Fruit fly (Drosophila melanogaster) whole organism, embryonic: Measurements from ENCODE around the gene AspRS-m.
A peak's percentile ranks its signal among the peaks of the same experiment; 100 is the strongest.

ENCODE experiments used
- Atf6 ChIP-seq: fragments of 200-800 bp; sonication (Bioruptor generic); IDR thresholded peaks from 2 replicates; pipeline ENCODE4 v1.3.6; 2022; ENCODE audit warnings: missing biosample characterization, missing genetic modification characterization
- Awh ChIP-seq: fragments of 200-800 bp; sonication (Bioruptor generic); IDR thresholded peaks from 2 replicates; pipeline ENCODE4, ENCODE4 v1.3.6; 2022; ENCODE audit warnings: missing biosample characterization, missing genetic modification characterization
- CG11695 ChIP-seq: fragments of 200-800 bp; sonication (Bioruptor generic); IDR thresholded peaks from 3 replicates; pipeline ENCODE4 v1.3.6; 2022; ENCODE audit warnings: missing biosample characterization, missing genetic modification characterization
- CG12219 ChIP-seq: fragments of 200-800 bp; sonication (Bioruptor generic); optimal IDR thresholded peaks from 3 replicates; lab custom pipeline; 2018; ENCODE audit warnings: missing biosample characterization, mild to moderate bottlenecking, missing genetic modification characterization
- CG12769 ChIP-seq: fragments of 200-800 bp; sonication (Bioruptor generic); optimal IDR thresholded peaks from 2 replicates; lab custom pipeline; 2019; ENCODE audit warnings: missing biosample characterization, mild to moderate bottlenecking, missing genetic modification characterization, moderate library complexity
- CG17328 ChIP-seq: fragments of 200-800 bp; sonication (Bioruptor generic); IDR thresholded peaks from 2 replicates; pipeline ENCODE4 v1.3.6; 2022; ENCODE audit warnings: missing biosample characterization, missing genetic modification characterization
- CG17385 ChIP-seq: fragments of 200-800 bp; sonication (Bioruptor generic); optimal IDR thresholded peaks from 3 replicates; lab custom pipeline; 2018; ENCODE audit warnings: missing biosample characterization, mild to moderate bottlenecking, missing genetic modification characterization
- CG1832 ChIP-seq: fragments of 200-800 bp; sonication (Bioruptor generic); optimal IDR thresholded peaks from 2 replicates; lab custom pipeline; 2017; ENCODE audit warnings: missing biosample characterization, mild to moderate bottlenecking, missing genetic modification characterization, inconsistent platforms
- CG2678 ChIP-seq: fragments of 200-800 bp; sonication (Bioruptor generic); optimal IDR thresholded peaks from 3 replicates; lab custom pipeline; 2019; ENCODE audit warnings: missing biosample characterization, mild to moderate bottlenecking, missing genetic modification characterization, moderate library complexity
- CG2875 ChIP-seq: fragments of 200-800 bp; sonication (Bioruptor generic); optimal IDR thresholded peaks from 2 replicates; lab custom pipeline; 2017; ENCODE audit warnings: missing biosample characterization, mild to moderate bottlenecking, missing genetic modification characterization, missing genetic modification reagents
- CG3407 ChIP-seq: fragments of 200-800 bp; sonication (Bioruptor generic); optimal IDR thresholded peaks from 2 replicates; lab custom pipeline; 2018; ENCODE audit warnings: missing biosample characterization, mild to moderate bottlenecking, missing genetic modification characterization
- CG3995 ChIP-seq: fragments of 200-800 bp; sonication (Bioruptor generic); optimal IDR thresholded peaks from 3 replicates; lab custom pipeline; 2016; ENCODE audit warnings: missing biosample characterization, missing genetic modification characterization
- CG4730 ChIP-seq: fragments of 200-800 bp; sonication (Bioruptor generic); IDR thresholded peaks from 2 replicates; pipeline ENCODE4 v1.3.6; 2022; ENCODE audit warnings: missing biosample characterization, missing genetic modification characterization
- CG5953 ChIP-seq: fragments of 200-800 bp; sonication (Bioruptor generic); IDR thresholded peaks from 2 replicates; pipeline ENCODE4 v1.3.6; 2022; ENCODE audit warnings: missing biosample characterization, missing genetic modification characterization
- CG6813 ChIP-seq: fragments of 200-800 bp; sonication (Bioruptor generic); optimal IDR thresholded peaks from 2 replicates; lab custom pipeline; 2017; ENCODE audit warnings: missing biosample characterization, missing genetic modification characterization, mild to moderate bottlenecking, moderate library complexity, missing genetic modification reagents
- CG7372 ChIP-seq: fragments of 200-800 bp; sonication (Bioruptor generic); IDR thresholded peaks from 2 replicates; pipeline ENCODE4 v1.3.6; 2022; ENCODE audit warnings: missing biosample characterization, missing genetic modification characterization
- CG9609 ChIP-seq: fragments of 200-800 bp; sonication (Bioruptor generic); optimal IDR thresholded peaks from 3 replicates; lab custom pipeline; 2016; ENCODE audit warnings: missing biosample characterization, missing genetic modification characterization
- Deaf1 ChIP-seq: fragments of 200-800 bp; optimal IDR thresholded peaks from 3 replicates; lab custom pipeline; 2019; ENCODE audit warnings: missing biosample characterization, mild to moderate bottlenecking, missing genetic modification characterization, moderate library complexity
- Eip74EF ChIP-seq, 2 experiments: fragments of 200-800 bp in 1 of 2; fragments of >200 bp in 1 of 2; sonication (Bioruptor generic) in 1 of 2; optimal IDR thresholded peaks; 2 replicates each; lab custom pipeline; 2017 to 2019; ENCODE audit warnings: missing biosample characterization in 2 of 2, missing genetic modification characterization in 2 of 2, mild to moderate bottlenecking in 1 of 2, moderate library complexity in 1 of 2
- Hr78 ChIP-seq, 2 experiments: fragments of 200-800 bp in 1 of 2; fragments of >200 bp in 1 of 2; sonication (Bioruptor generic) in 1 of 2; optimal IDR thresholded peaks; 2 replicates each; lab custom pipeline; 2017 to 2019; ENCODE audit warnings: missing biosample characterization in 2 of 2, missing genetic modification characterization in 2 of 2, mild to moderate bottlenecking in 1 of 2, moderate library complexity in 1 of 2
- Lpt ChIP-seq: fragments of >200 bp; optimal IDR thresholded peaks from 2 replicates; lab custom pipeline; 2018; ENCODE audit warnings: missing biosample characterization, missing genetic modification characterization
- Max ChIP-seq: fragments of 200-800 bp; sonication (Bioruptor generic); optimal IDR thresholded peaks from 2 replicates; lab custom pipeline; 2016; ENCODE audit warnings: missing biosample characterization, mild to moderate bottlenecking, missing genetic modification characterization
- Meics ChIP-seq: fragments of 200-800 bp; sonication (Bioruptor generic); optimal IDR thresholded peaks from 2 replicates; lab custom pipeline; 2017; ENCODE audit warnings: missing biosample characterization, mild to moderate bottlenecking, missing genetic modification characterization
- Pdp1 ChIP-seq, 2 experiments: fragments of 200-800 bp; sonication (Bioruptor generic); optimal IDR thresholded peaks; 3 replicates each; lab custom pipeline; 2016; ENCODE audit warnings: missing biosample characterization in 2 of 2, missing genetic modification characterization in 2 of 2, mild to moderate bottlenecking in 1 of 2, moderate library complexity in 1 of 2
- Ptx1 ChIP-seq: fragments of 200-800 bp; sonication (Bioruptor generic); IDR thresholded peaks from 2 replicates; pipeline ENCODE4 v1.3.6; 2022; ENCODE audit warnings: missing biosample characterization, missing genetic modification characterization
- Scr ChIP-seq: fragments of 200-800 bp; sonication (Bioruptor generic); IDR thresholded peaks from 2 replicates; pipeline ENCODE4 v1.3.6; 2022; ENCODE audit warnings: missing biosample characterization, missing genetic modification characterization; ENCODE audit not compliant: partially characterized antibody
- Spps ChIP-seq: fragments of 200-800 bp; sonication (Bioruptor generic); optimal IDR thresholded peaks from 2 replicates; lab custom pipeline; 2018; ENCODE audit warnings: missing biosample characterization, mild to moderate bottlenecking, missing genetic modification characterization
- Tbp ChIP-seq: fragments of >200 bp; optimal IDR thresholded peaks from 2 replicates; lab custom pipeline; 2018; ENCODE audit warnings: missing biosample characterization, missing genetic modification characterization
- al ChIP-seq: fragments of 200-800 bp; sonication (Bioruptor generic); IDR thresholded peaks from 2 replicates; pipeline ENCODE4 v1.3.6; 2022; ENCODE audit warnings: missing biosample characterization, missing genetic modification characterization
- az2 ChIP-seq: fragments of 200-800 bp; sonication (Bioruptor generic); optimal IDR thresholded peaks from 3 replicates; lab custom pipeline; 2016; ENCODE audit warnings: missing biosample characterization, missing genetic modification characterization
- bigmax ChIP-seq: fragments of 200-800 bp; sonication (Bioruptor generic); optimal IDR thresholded peaks from 2 replicates; lab custom pipeline; 2018; ENCODE audit warnings: missing biosample characterization, mild to moderate bottlenecking, missing genetic modification characterization
- chinmo ChIP-seq: fragments of 200-800 bp; sonication (Bioruptor generic); IDR thresholded peaks from 4 replicates; pipeline ENCODE4 v1.3.6; 2022; ENCODE audit warnings: missing biosample characterization, missing genetic modification characterization; ENCODE audit not compliant: partially characterized antibody
- chm ChIP-seq: fragments of 200-800 bp; sonication (Bioruptor generic); IDR thresholded peaks from 2 replicates; pipeline ENCODE4 v1.3.6; 2022; ENCODE audit warnings: missing biosample characterization, missing genetic modification characterization
- emc ChIP-seq: fragments of 200-800 bp; sonication (Bioruptor generic); optimal IDR thresholded peaks from 2 replicates; lab custom pipeline; 2016; ENCODE audit warnings: missing biosample characterization, missing genetic modification characterization
- exex ChIP-seq: fragments of 200-800 bp; sonication (Bioruptor generic); optimal IDR thresholded peaks from 4 replicates; lab custom pipeline; 2018; ENCODE audit warnings: missing biosample characterization, mild to moderate bottlenecking, missing genetic modification characterization, moderate library complexity
- gro ChIP-seq: fragments of 200-800 bp; sonication (Bioruptor generic); optimal IDR thresholded peaks from 2 replicates; lab custom pipeline; 2016; ENCODE audit warnings: missing biosample characterization, missing genetic modification characterization
- kah ChIP-seq: fragments of 200-800 bp; sonication (Bioruptor generic); optimal IDR thresholded peaks from 2 replicates; lab custom pipeline; 2018; ENCODE audit warnings: missing biosample characterization, mild to moderate bottlenecking, missing genetic modification characterization
- kay ChIP-seq: fragments of 200-800 bp; sonication (Bioruptor generic); optimal IDR thresholded peaks from 2 replicates; lab custom pipeline; 2016; ENCODE audit warnings: missing biosample characterization, missing genetic modification characterization
- klu ChIP-seq: fragments of 200-800 bp; sonication (Bioruptor generic); IDR thresholded peaks from 2 replicates; pipeline ENCODE4 v1.3.6; 2022; ENCODE audit warnings: missing biosample characterization, missing genetic modification characterization
- lmd ChIP-seq: fragments of 200-800 bp; sonication (Bioruptor generic); IDR thresholded peaks from 2 replicates; pipeline ENCODE4 v1.3.6; 2022; ENCODE audit warnings: missing biosample characterization, missing genetic modification characterization
- otp ChIP-seq: fragments of 200-800 bp; sonication (Bioruptor generic); IDR thresholded peaks from 3 replicates; pipeline ENCODE4, ENCODE4 v1.3.6; 2022; ENCODE audit warnings: missing biosample characterization, missing genetic modification characterization
- pho ChIP-seq: fragments of 200-800 bp; sonication (Bioruptor generic); optimal IDR thresholded peaks from 2 replicates; lab custom pipeline; 2016; ENCODE audit warnings: missing biosample characterization, missing genetic modification characterization
- pros ChIP-seq: fragments of 200-800 bp; sonication (Bioruptor generic); optimal IDR thresholded peaks from 3 replicates; lab custom pipeline; 2019; ENCODE audit warnings: missing biosample characterization, mild to moderate bottlenecking, missing genetic modification characterization, moderate library complexity
- pum ChIP-seq: fragments of 200-800 bp; sonication (Bioruptor generic); optimal IDR thresholded peaks from 2 replicates; lab custom pipeline; 2016; ENCODE audit warnings: missing biosample characterization, missing genetic modification characterization
- ranshi ChIP-seq: fragments of 200-800 bp; sonication (Bioruptor generic); IDR thresholded peaks from 2 replicates; pipeline ENCODE4 v1.3.6; 2022; ENCODE audit warnings: missing biosample characterization, missing genetic modification characterization
- sd ChIP-seq: fragments of 200-800 bp; sonication (Bioruptor generic); optimal IDR thresholded peaks from 3 replicates; lab custom pipeline; 2018; ENCODE audit warnings: missing biosample characterization, mild to moderate bottlenecking, missing genetic modification characterization, moderate library complexity
- sens ChIP-seq: fragments of 200-800 bp; sonication (Bioruptor generic); peaks from one replicate; lab custom pipeline; 2016; ENCODE audit warnings: missing biosample characterization, missing genetic modification characterization
- slp2 ChIP-seq: fragments of 200-800 bp; sonication (Bioruptor generic); optimal IDR thresholded peaks from 2 replicates; lab custom pipeline; 2016; ENCODE audit warnings: missing biosample characterization, missing genetic modification characterization
- sug ChIP-seq: fragments of 200-800 bp; optimal IDR thresholded peaks from 2 replicates; lab custom pipeline; 2019; ENCODE audit warnings: missing biosample characterization, mild to moderate bottlenecking, missing genetic modification characterization, moderate library complexity

Gene AspRS-m

dm6 chr2L:16796104-16796645 lies 30.7 kb upstream of the AspRS-m start, which contains the start of gene Ugt37E1:
Ugt37E1 (plus strand) TSS chr2L:16796595.
- TF ChIP-seq CG1832, result no peak
- TF ChIP-seq exex (tag; lab: Kevin White, UChicago), result peak; percentile 59

- TF ChIP-seq kah, result peak; percentile 99
- TF ChIP-seq CG12219 (GFP tag; lab: Kevin White, UChicago), result no peak
- TF ChIP-seq CG17385 (GFP tag; lab: Kevin White, UChicago), result no peak
- TF ChIP-seq Spps (tag; lab: Kevin White, UChicago), result no peak
- 0 out of 2 replicates have a peak, but pooled peaks have one; percentile 12 for TF ChIP-seq chm (GFP tag; lab: Robert Waterston, UW)
- no peak for TF ChIP-seq CG17328
- TF ChIP-seq Ptx1 (GFP tag; lab: Robert Waterston, UW), result no peak
- TF ChIP-seq lmd (GFP tag; lab: Robert Waterston, UW), result no peak
- TF ChIP-seq pho (GFP tag; lab: Kevin White, UChicago), result no peak
- no peak for TF ChIP-seq kay (GFP tag; lab: Kevin White, UChicago)
- no peak for TF ChIP-seq Atf6
- TF ChIP-seq az2, result no peak
- peak; percentile 24 for TF ChIP-seq Meics (GFP tag; lab: Kevin White, UChicago)
- TF ChIP-seq CG2875 (GFP tag; lab: Kevin White, UChicago), result no peak
- 0 out of 4 replicates have a peak, but pooled peaks have one; percentile 66 for TF ChIP-seq chinmo
- peak; percentile 9 for TF ChIP-seq sug
- no peak for TF ChIP-seq al (GFP tag; lab: Robert Waterston, UW)
- TF ChIP-seq Hr78 (GFP tag; optimal IDR thresholded peaks at IDR 0.05; lab: Kevin White, UChicago), result peak in 1 of 2 experiments; percentile 30
- no peak for TF ChIP-seq Scr (GFP tag; lab: Robert Waterston, UW)
- TF ChIP-seq CG3995, result no peak
- TF ChIP-seq CG9609 (GFP tag; lab: Kevin White, UChicago), result no peak
- no peak for TF ChIP-seq bigmax (GFP tag; lab: Kevin White, UChicago)
- TF ChIP-seq slp2, result no peak
- TF ChIP-seq CG3407 (GFP tag; lab: Kevin White, UChicago), result no peak
- TF ChIP-seq Awh, result no peak
- TF ChIP-seq CG6813 (GFP tag; lab: Kevin White, UChicago), result no peak
- no peak for TF ChIP-seq otp (GFP tag; lab: Robert Waterston, UW)
- TF ChIP-seq Max (GFP tag; lab: Kevin White, UChicago), result no peak
- no peak for TF ChIP-seq pum (GFP tag; lab: Kevin White, UChicago)
- no peak for TF ChIP-seq CG4730 (GFP tag; lab: Robert Waterston, UW)
- no peak for TF ChIP-seq CG2678 (tag; lab: Kevin White, UChicago)
- no peak for TF ChIP-seq emc (GFP tag; lab: Kevin White, UChicago)
- no peak for TF ChIP-seq Lpt
- TF ChIP-seq ranshi (GFP tag; lab: Robert Waterston, UW), result no peak
- TF ChIP-seq Tbp (GFP tag; lab: Kevin White, UChicago), result no peak
- TF ChIP-seq CG11695 (GFP tag; lab: Robert Waterston, UW), result peak; percentile 70; the same call in 1 of the 3 replicates
- peak; percentile 52 for TF ChIP-seq CG12769 (tag; lab: Kevin White, UChicago)
- TF ChIP-seq sens (GFP tag; lab: Kevin White, UChicago), result peak; percentile 40
- no peak for TF ChIP-seq CG7372
- no peak for TF ChIP-seq gro (GFP tag; lab: Kevin White, UChicago)
- no peak for TF ChIP-seq klu (GFP tag; lab: Robert Waterston, UW)
- TF ChIP-seq Eip74EF (GFP tag; optimal IDR thresholded peaks at IDR 0.05; lab: Kevin White, UChicago), result no peak
- TF ChIP-seq pros (GFP tag; lab: Kevin White, UChicago), result no peak
- TF ChIP-seq CG5953 (GFP tag; lab: Robert Waterston, UW), result no peak
- no peak for TF ChIP-seq sd (tag; lab: Kevin White, UChicago)
- TF ChIP-seq Pdp1 (GFP tag; optimal IDR thresholded peaks at IDR 0.05; lab: Kevin White, UChicago), result peak in 1 of 2 experiments; percentile 68
- peak; percentile 81 for TF ChIP-seq Deaf1 (tag; lab: Kevin White, UChicago)
Measured at dm6 chr2L:16798705-16799104, 28.2 kb upstream of the AspRS-m start, which contains the start of gene Ugt37D1. Ugt37D1 (plus strand) TSS chr2L:16799025.
